Worm (Caenorhabditis elegans) whole organism, L1 larva: ENCODE results near the gene tpi-1.

Experiments used
- aly-2 ChIP-seq: fragments of 150-350 bp; optimal IDR thresholded peaks from 2 replicates; lab custom pipeline; 2014; ENCODE audit warnings: missing biosample characterization, missing genetic modification characterization
- ceh-82 ChIP-seq, 3 experiments: fragments of 150-350 bp in 1 of 3; sonication (generic microtip) in 2 of 3; optimal IDR thresholded peaks; 2 replicates each; lab custom pipeline; 2014 to 2017; ENCODE audit warnings: missing biosample characterization in 3 of 3, missing genetic modification characterization in 3 of 3
- lin-39 ChIP-seq: fragments of 150-350 bp; optimal IDR thresholded peaks from 2 replicates; lab custom pipeline; 2014; ENCODE audit warnings: missing biosample characterization, missing genetic modification reagents, missing genetic modification characterization
- nhr-12 ChIP-seq: sonication (generic microtip); optimal IDR thresholded peaks from 2 replicates; lab custom pipeline; 2017; ENCODE audit warnings: missing biosample characterization, missing genetic modification characterization
- sup-37 ChIP-seq: fragments of 200-800 bp; sonication (Bioruptor generic); optimal IDR thresholded peaks from 2 replicates; lab custom pipeline; 2018; ENCODE audit warnings: mild to moderate bottlenecking, missing genetic modification characterization, missing compliant biosample characterization

DNA sequence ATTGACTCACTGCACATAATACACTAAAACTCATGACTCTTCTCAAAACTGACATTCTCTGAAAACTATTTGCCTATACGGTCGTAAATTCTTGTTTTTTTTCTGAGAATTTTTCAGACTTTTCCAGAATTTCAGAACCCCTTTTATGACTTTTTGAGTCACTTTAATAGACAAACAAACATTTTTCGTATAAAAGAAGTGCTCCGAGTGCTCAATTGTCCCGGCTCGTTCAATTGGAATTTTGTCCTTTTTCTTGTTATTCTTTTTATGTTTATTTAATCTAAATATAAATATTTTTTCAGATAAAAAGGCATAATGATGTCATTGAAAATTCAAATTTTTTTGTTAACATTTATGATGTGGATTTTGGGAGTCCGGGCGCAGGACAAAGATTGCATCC is 40.0 kb downstream of the tpi-1 start, which contains the start of gene Y17G7B.23:
- TF ChIP-seq sup-37 (GFP tag; lab: Kevin White, UChicago) = no peak
- no peak for TF ChIP-seq aly-2
- no peak for TF ChIP-seq lin-39 (tag; lab: Kevin White, UChicago)
- TF ChIP-seq nhr-12 = no peak
- no peak for TF ChIP-seq ceh-82 (tag; optimal IDR thresholded peaks at IDR 0.05; lab: Kevin White, UChicago)
